Fruit fly (Drosophila melanogaster): ENCODE data around the gene CG32856.
A peak's percentile ranks its signal among the peaks of the same experiment; 100 is the strongest.

The CG32856 gene

dm6 chr3R:16005943-16006342 is 40.8 kb upstream of the CG32856 start (continued):
- peak; percentile 60 for TF ChIP-seq Sox102F (GFP tag; optimal IDR thresholded peaks at IDR 0.05)
- TF ChIP-seq CG4707 (GFP tag; optimal IDR thresholded peaks at IDR 0.05): peak; percentile 47
- TF ChIP-seq Dad (GFP tag; optimal IDR thresholded peaks at IDR 0.05): no peak
- TF ChIP-seq lilli (GFP tag; optimal IDR thresholded peaks at IDR 0.05): peak; percentile 3
- TF ChIP-seq D (optimal IDR thresholded peaks at IDR 0.05): no peak
- TF ChIP-seq D (GFP tag; optimal IDR thresholded peaks at IDR 0.05): peak; percentile 16
- TF ChIP-seq usp (GFP tag; optimal IDR thresholded peaks at IDR 0.05): no peak
- no peak for TF ChIP-seq CG2129 (GFP tag; IDR thresholded peaks at IDR 0.05; ENCODE audit: partially characterized antibody)
- TF ChIP-seq CG33557 (GFP tag; optimal IDR thresholded peaks at IDR 0.05): peak; percentile 62
- no peak; the same call in 1 of the 2 replicates for TF ChIP-seq CG14014 (GFP tag; IDR thresholded peaks at IDR 0.05)
- peak; percentile 14 for TF ChIP-seq bcd (GFP tag; optimal IDR thresholded peaks at IDR 0.05)
- no peak for TF ChIP-seq tin (GFP tag; optimal IDR thresholded peaks at IDR 0.05)
- no peak for TF ChIP-seq Dbx (GFP tag; IDR thresholded peaks at IDR 0.05)
- no peak for TF ChIP-seq Dfd (GFP tag; optimal IDR thresholded peaks at IDR 0.05)
- no peak for TF ChIP-seq Camta (GFP tag; optimal IDR thresholded peaks at IDR 0.05)
- TF ChIP-seq Asciz (GFP tag; optimal IDR thresholded peaks at IDR 0.05): peak; percentile 81
- TF ChIP-seq Mrtf (GFP tag; IDR thresholded peaks at IDR 0.05): no peak
- peak; percentile 38 for TF ChIP-seq CG15269 (tag; optimal IDR thresholded peaks at IDR 0.05)
- peak; percentile 57 for TF ChIP-seq Sox100B (GFP tag; optimal IDR thresholded peaks at IDR 0.05)
- TF ChIP-seq CG3407 (GFP tag; optimal IDR thresholded peaks at IDR 0.05): peak; percentile 49
- peak; percentile 75 for TF ChIP-seq MTF-1 (GFP tag; optimal IDR thresholded peaks at IDR 0.05; ENCODE audit: borderline replicate concordance)
- TF ChIP-seq org-1 (GFP tag; optimal IDR thresholded peaks at IDR 0.05): peak; percentile 42
- peak; percentile 37 for TF ChIP-seq CG9727 (GFP tag; optimal IDR thresholded peaks at IDR 0.05)
- peak; percentile 75 for TF ChIP-seq CG2875 (GFP tag; optimal IDR thresholded peaks at IDR 0.05)
- TF ChIP-seq nerfin-1 (tag; optimal IDR thresholded peaks at IDR 0.05): peak; percentile 70
- TF ChIP-seq stc (GFP tag; IDR thresholded peaks at IDR 0.05): no peak
- TF ChIP-seq dati (GFP tag; IDR thresholded peaks at IDR 0.05): no peak
- TF ChIP-seq CG10431 (GFP tag; optimal IDR thresholded peaks at IDR 0.05): peak; percentile 53
- TF ChIP-seq luna (GFP tag; optimal IDR thresholded peaks at IDR 0.05): no peak
- TF ChIP-seq bsh (GFP tag; optimal IDR thresholded peaks at IDR 0.05): peak in 1 of 2 experiments; percentile 68
- TF ChIP-seq CG8944 (GFP tag; optimal IDR thresholded peaks at IDR 0.05): no peak
- no peak for TF ChIP-seq ERR (GFP tag; optimal IDR thresholded peaks at IDR 0.05)
- TF ChIP-seq pros (GFP tag; optimal IDR thresholded peaks at IDR 0.05): no peak
- TF ChIP-seq CG4730 (GFP tag; IDR thresholded peaks at IDR 0.05): no peak
- TF ChIP-seq CG1603 (tag; optimal IDR thresholded peaks at IDR 0.05): peak; percentile 52
- no peak for TF ChIP-seq CG9609 (GFP tag; optimal IDR thresholded peaks at IDR 0.05)
- TF ChIP-seq CG17385 (GFP tag; optimal IDR thresholded peaks at IDR 0.05): peak; percentile 51
- TF ChIP-seq CG4854 (GFP tag; optimal IDR thresholded peaks at IDR 0.05): peak; percentile 28
- peak; percentile 36 for TF ChIP-seq kni (GFP tag; optimal IDR thresholded peaks at IDR 0.05)
- no peak for TF ChIP-seq CG30020 (tag; optimal IDR thresholded peaks at IDR 0.05)
- peak in 1 of 2 experiments; percentile 10 for TF ChIP-seq insv (GFP tag; optimal IDR thresholded peaks at IDR 0.05)
- TF ChIP-seq CG14710 (tag; optimal IDR thresholded peaks at IDR 0.05): peak; percentile 41
- peak; percentile 19 for TF ChIP-seq crc (GFP tag; optimal IDR thresholded peaks at IDR 0.05)
- TF ChIP-seq NK7.1 (GFP tag; optimal IDR thresholded peaks at IDR 0.05): no peak
- no peak for TF ChIP-seq Deaf1 (tag; optimal IDR thresholded peaks at IDR 0.05)
- peak; percentile 44 for TF ChIP-seq CG2202 (tag; optimal IDR thresholded peaks at IDR 0.05)
- TF ChIP-seq CG14860 (GFP tag; IDR thresholded peaks at IDR 0.05; ENCODE audit: partially characterized antibody): no peak
- TF ChIP-seq CoRest (tag; optimal IDR thresholded peaks at IDR 0.05): peak; percentile 36
- TF ChIP-seq CG15696 (tag; optimal IDR thresholded peaks at IDR 0.05): peak; percentile 49
- TF ChIP-seq sqz (GFP tag; optimal IDR thresholded peaks at IDR 0.05): peak; percentile 53
- TF ChIP-seq CG2678 (tag; optimal IDR thresholded peaks at IDR 0.05): peak; percentile 74

Measured in whole organism, embryonic.